Worm (Caenorhabditis elegans) whole organism, mixed stage, embryonic: ENCODE measurements around the gene mai-2.
"Not testable (repeated sequence)": the region's sequence is repeated elsewhere in the genome, so short reads cannot be mapped to it uniquely, and the experiment has no call there.

ENCODE experiments used
- M03D4.4 ChIP-seq: sonication (generic microtip); optimal IDR thresholded peaks from 2 replicates; lab custom pipeline; 2017; ENCODE audit warnings: mild to moderate bottlenecking, missing genetic modification characterization, missing compliant biosample characterization
- blmp-1 ChIP-seq: fragments of 150-350 bp; optimal IDR thresholded peaks from 2 replicates; lab custom pipeline; 2014; ENCODE audit warnings: missing biosample characterization, missing genetic modification characterization
- ceh-39 ChIP-seq: fragments of 150-350 bp; optimal IDR thresholded peaks from 2 replicates; lab custom pipeline; 2014; ENCODE audit warnings: missing biosample characterization, missing genetic modification characterization
- ceh-43 ChIP-seq: fragments of 200-800 bp; sonication (Bioruptor generic); optimal IDR thresholded peaks from 2 replicates; lab custom pipeline; 2018; ENCODE audit warnings: mild to moderate bottlenecking, missing genetic modification characterization, moderate library complexity, missing compliant biosample characterization
- ceh-83 ChIP-seq: fragments of 200-800 bp; sonication (Bioruptor generic); optimal IDR thresholded peaks from 2 replicates; lab custom pipeline; 2018; ENCODE audit warnings: mild to moderate bottlenecking, missing genetic modification characterization, missing compliant biosample characterization
- ces-1 ChIP-seq: fragments of 150-350 bp; optimal IDR thresholded peaks from 2 replicates; lab custom pipeline; 2014; ENCODE audit warnings: missing biosample characterization, missing genetic modification reagents, missing genetic modification characterization
- cnd-1 ChIP-seq: fragments of 200-800 bp; sonication (Bioruptor generic); optimal IDR thresholded peaks from 2 replicates; lab custom pipeline; 2018; ENCODE audit warnings: mild to moderate bottlenecking, missing genetic modification characterization, missing compliant biosample characterization
- drap-1 ChIP-seq: fragments of 200-800 bp; sonication (Bioruptor generic); optimal IDR thresholded peaks from 3 replicates; lab custom pipeline; 2018; ENCODE audit warnings: mild to moderate bottlenecking, missing genetic modification characterization, missing compliant biosample characterization
- elt-1 ChIP-seq: sonication (generic microtip); optimal IDR thresholded peaks from 2 replicates; lab custom pipeline; 2017; ENCODE audit warnings: missing genetic modification characterization, mild to moderate bottlenecking, missing compliant biosample characterization, antibody characterized with exemption, moderate library complexity, borderline replicate concordance; ENCODE audit not compliant: insufficient read depth
- elt-3 ChIP-seq: fragments of 150-350 bp; optimal IDR thresholded peaks from 2 replicates; lab custom pipeline; 2014; ENCODE audit warnings: missing biosample characterization, missing genetic modification characterization
- flh-1 ChIP-seq: fragments of 200-800 bp; sonication (Bioruptor generic); optimal IDR thresholded peaks from 2 replicates; lab custom pipeline; 2018; ENCODE audit warnings: mild to moderate bottlenecking, missing genetic modification characterization, moderate library complexity, missing compliant biosample characterization
- ham-2 ChIP-seq: fragments of 200-800 bp; sonication (Bioruptor generic); optimal IDR thresholded peaks from 2 replicates; lab custom pipeline; 2018; ENCODE audit warnings: mild to moderate bottlenecking, missing genetic modification characterization, missing compliant biosample characterization
- hlh-1 ChIP-seq: fragments of 150-350 bp; optimal IDR thresholded peaks from 2 replicates; lab custom pipeline; 2014; ENCODE audit warnings: missing biosample characterization, missing genetic modification reagents, missing genetic modification characterization
- lin-13 ChIP-seq: fragments of 150-350 bp; optimal IDR thresholded peaks from 2 replicates; lab custom pipeline; 2014; ENCODE audit warnings: missing biosample characterization, missing genetic modification characterization
- lin-32 ChIP-seq: fragments of 200-800 bp; sonication (Bioruptor generic); optimal IDR thresholded peaks from 2 replicates; lab custom pipeline; 2018; ENCODE audit warnings: mild to moderate bottlenecking, missing genetic modification characterization, missing compliant biosample characterization
- lsy-2 ChIP-seq: fragments of 150-350 bp; optimal IDR thresholded peaks from 2 replicates; lab custom pipeline; 2014; ENCODE audit warnings: missing biosample characterization, missing genetic modification characterization
- mep-1 ChIP-seq: fragments of 150-350 bp; optimal IDR thresholded peaks from 2 replicates; lab custom pipeline; 2017; ENCODE audit warnings: missing biosample characterization, missing genetic modification reagents, missing genetic modification characterization, inconsistent platforms
- nhr-12 ChIP-seq: fragments of 150-350 bp; optimal IDR thresholded peaks from 2 replicates; lab custom pipeline; 2014; ENCODE audit warnings: missing biosample characterization, missing genetic modification characterization
- nhr-2 ChIP-seq: fragments of 150-350 bp; optimal IDR thresholded peaks from 2 replicates; lab custom pipeline; 2014; ENCODE audit warnings: missing biosample characterization, missing genetic modification characterization
- nhr-237 ChIP-seq: fragments of 150-350 bp; optimal IDR thresholded peaks from 2 replicates; lab custom pipeline; 2014; ENCODE audit warnings: missing biosample characterization, missing genetic modification characterization
- nhr-76 ChIP-seq: sonication (generic microtip); optimal IDR thresholded peaks from 2 replicates; lab custom pipeline; 2017; ENCODE audit warnings: missing biosample characterization, missing genetic modification characterization
- pha-4 ChIP-seq: fragments of 150-350 bp; optimal IDR thresholded peaks from 2 replicates; lab custom pipeline; 2018; ENCODE audit warnings: missing biosample characterization, missing genetic modification reagents, missing genetic modification characterization
- sem-2 ChIP-seq: fragments of 200-800 bp; sonication (Bioruptor generic); optimal IDR thresholded peaks from 2 replicates; lab custom pipeline; 2018; ENCODE audit warnings: mild to moderate bottlenecking, missing genetic modification characterization, missing compliant biosample characterization
- snpc-4 ChIP-seq: fragments of 150-350 bp; optimal IDR thresholded peaks from 2 replicates; lab custom pipeline; 2014; ENCODE audit warnings: missing biosample characterization, missing genetic modification characterization
- sptf-1 ChIP-seq: sonication (generic microtip); optimal IDR thresholded peaks from 2 replicates; lab custom pipeline; 2017; ENCODE audit warnings: mild to moderate bottlenecking, missing genetic modification characterization, moderate library complexity, missing compliant biosample characterization
- unc-39 ChIP-seq: fragments of 150-350 bp; optimal IDR thresholded peaks from 2 replicates; lab custom pipeline; 2014; ENCODE audit warnings: missing biosample characterization, missing genetic modification characterization
- unc-62 ChIP-seq: fragments of 150-350 bp; optimal IDR thresholded peaks from 2 replicates; lab custom pipeline; 2014; ENCODE audit warnings: missing biosample characterization, missing genetic modification reagents, missing genetic modification characterization
- zip-8 ChIP-seq: fragments of 150-350 bp; optimal IDR thresholded peaks from 2 replicates; lab custom pipeline; 2014; ENCODE audit warnings: missing biosample characterization, missing genetic modification characterization

The mai-2 gene

DNA sequence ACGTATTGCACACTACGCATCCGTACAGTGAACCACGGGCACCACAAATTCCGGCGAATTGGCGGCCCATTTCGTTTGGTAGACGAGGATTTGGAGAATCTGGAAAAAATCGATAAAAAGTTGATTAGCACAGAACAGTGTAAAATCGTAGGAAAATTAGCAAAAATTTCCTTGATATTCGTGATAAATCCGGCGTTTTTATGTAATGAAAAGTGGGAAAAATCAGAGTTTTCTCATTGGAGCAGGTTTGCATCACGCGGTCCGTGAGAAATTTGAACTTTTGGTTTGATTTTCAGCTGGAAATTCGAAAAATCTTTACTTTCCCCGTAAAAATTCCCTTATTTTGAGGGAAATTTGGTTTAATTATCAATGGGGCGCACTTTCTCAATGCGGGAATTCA lies 1.7 kb upstream of the mai-2 start, which contains the start of gene B0546.4:
TSS of gene B0546.4 (minus strand) at position 101 of the 400 bp plus-strand sequence.
- no peak for TF ChIP-seq ces-1 (GFP tag; lab: Kevin White, UChicago)
- TF ChIP-seq nhr-12 (tag; lab: Kevin White, UChicago), result no peak
- no peak for TF ChIP-seq ceh-43
- TF ChIP-seq ham-2, result no peak
- TF ChIP-seq lsy-2 (tag; lab: Kevin White, UChicago), result no peak
- TF ChIP-seq ceh-83 (GFP tag; lab: Kevin White, UChicago), result no peak
- TF ChIP-seq cnd-1, result no peak
- no peak for TF ChIP-seq M03D4.4 (tag; lab: Kevin White, UChicago)
- no peak for TF ChIP-seq lin-32 (GFP tag; lab: Kevin White, UChicago)
- no peak for TF ChIP-seq hlh-1 (tag; lab: Kevin White, UChicago)

ce11 chrIV:3384593-3384992 lies 1.1 kb upstream of the mai-2 start:
- peak; percentile 51 for TF ChIP-seq mep-1 (tag; lab: Kevin White, UChicago)
- TF ChIP-seq hlh-1 (tag; lab: Kevin White, UChicago), result peak; percentile 70
- TF ChIP-seq ham-2, result peak; percentile 68
- TF ChIP-seq pha-4, result peak; percentile 52
- TF ChIP-seq flh-1 (GFP tag; lab: Kevin White, UChicago), result no peak
- peak; percentile 29 for TF ChIP-seq nhr-237
- no peak for TF ChIP-seq lin-32 (GFP tag; lab: Kevin White, UChicago)
- TF ChIP-seq unc-62 (GFP tag; lab: Kevin White, UChicago), result no peak
- TF ChIP-seq blmp-1 (tag; lab: Kevin White, UChicago), result peak; percentile 95
- peak; percentile 78 for TF ChIP-seq ces-1 (GFP tag; lab: Kevin White, UChicago)
- TF ChIP-seq lsy-2 (tag; lab: Kevin White, UChicago), result peak; percentile 82
- TF ChIP-seq ceh-39 (tag; lab: Kevin White, UChicago), result no peak
- TF ChIP-seq lin-13 (tag; lab: Kevin White, UChicago), result no peak
- TF ChIP-seq drap-1 (GFP tag; lab: Kevin White, UChicago), result peak; percentile 2
- TF ChIP-seq, all 35 proteins: peak for 9

- TF ChIP-seq M03D4.4 (tag; lab: Kevin White, UChicago) (no peak), cnd-1 (no peak), nhr-2 (no peak), zip-8 (tag; lab: Kevin White, UChicago) (no peak), ceh-83 (GFP tag; lab: Kevin White, UChicago) (no peak), elt-3 (tag; lab: Kevin White, UChicago) (no peak), ceh-43 (no peak), blmp-1 (tag; lab: Kevin White, UChicago) (no peak), hlh-1 (tag; lab: Kevin White, UChicago) (no peak), nhr-12 (tag; lab: Kevin White, UChicago) (no peak), lin-32 (GFP tag; lab: Kevin White, UChicago) (no peak), elt-1 (tag; lab: Kevin White, UChicago) (no peak), ceh-39 (tag; lab: Kevin White, UChicago) (no peak), sem-2 (GFP tag; lab: Kevin White, UChicago) (no peak)
Observed at ce11 chrIV:3386504-3387290, 987 bp downstream of the mai-2 start.

ce11 chrIV:3389999-3390398 lies 4.3 kb downstream of the mai-2 start, which contains the start of gene B0546.5:
Gene B0546.5, minus strand, starts transcription at chrIV:3390099.
- not testable (repeated sequence) for TF ChIP-seq unc-39 (tag; lab: Kevin White, UChicago); snpc-4 (tag; lab: Kevin White, UChicago); nhr-76

DNA sequence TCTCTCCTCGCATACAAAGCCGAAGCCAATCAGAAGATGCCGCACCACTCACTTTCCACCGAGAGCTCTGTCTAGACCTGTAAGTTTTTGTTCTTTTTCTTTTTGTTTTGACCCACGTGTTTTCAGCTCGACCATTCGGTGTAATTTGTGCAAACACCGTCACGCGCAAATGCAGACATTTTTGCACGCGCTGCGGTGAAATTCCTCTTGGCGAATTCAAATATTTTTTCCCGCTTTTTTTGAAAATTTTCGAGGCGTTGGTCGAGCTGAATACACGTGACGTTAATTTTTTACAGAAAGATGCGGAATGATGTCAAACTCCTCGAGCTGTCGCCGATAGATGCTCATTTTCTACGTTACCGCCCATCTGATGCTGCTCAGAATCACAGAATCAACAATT lies 8.4 kb downstream of the mai-2 start, which contains the start of gene C04C3.4:
TSS of gene C04C3.4 (plus strand) at position 301 of the 400 bp plus-strand sequence.
- not testable (repeated sequence) for TF ChIP-seq sptf-1 (tag; lab: Kevin White, UChicago); ceh-83 (GFP tag; lab: Kevin White, UChicago); snpc-4 (tag; lab: Kevin White, UChicago)
